Fruit fly (Drosophila melanogaster): Measurements from ENCODE around the gene CG33339.

The CG33339 gene

DNA sequence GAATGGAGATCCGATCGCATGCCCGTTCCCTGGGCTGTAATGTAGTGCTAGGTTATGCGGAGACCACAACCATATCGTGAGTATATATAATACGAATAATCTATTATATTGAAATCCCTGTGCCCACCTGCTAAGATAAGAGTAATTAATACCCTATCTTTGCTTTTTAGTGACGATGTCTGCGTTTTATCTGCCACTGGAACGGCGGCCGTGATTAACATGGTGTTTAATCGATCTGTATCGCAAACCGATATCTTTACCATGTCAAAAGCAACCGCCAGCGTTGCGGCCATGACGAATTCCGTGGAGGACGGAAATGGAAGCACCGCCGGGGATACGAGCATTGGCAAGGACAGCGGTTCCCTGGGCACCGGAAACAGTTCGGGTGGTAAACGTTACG is 8.2 kb upstream of the CG33339 start:
- no peak for TF ChIP-seq ase (GFP tag; IDR thresholded peaks at IDR 0.05)
- TF ChIP-seq otp (GFP tag; IDR thresholded peaks at IDR 0.05), result no peak
- TF ChIP-seq exex (tag; optimal IDR thresholded peaks at IDR 0.05), result peak; percentile 78
- peak; percentile 79 for TF ChIP-seq mirr (GFP tag; optimal IDR thresholded peaks at IDR 0.05)

DNA sequence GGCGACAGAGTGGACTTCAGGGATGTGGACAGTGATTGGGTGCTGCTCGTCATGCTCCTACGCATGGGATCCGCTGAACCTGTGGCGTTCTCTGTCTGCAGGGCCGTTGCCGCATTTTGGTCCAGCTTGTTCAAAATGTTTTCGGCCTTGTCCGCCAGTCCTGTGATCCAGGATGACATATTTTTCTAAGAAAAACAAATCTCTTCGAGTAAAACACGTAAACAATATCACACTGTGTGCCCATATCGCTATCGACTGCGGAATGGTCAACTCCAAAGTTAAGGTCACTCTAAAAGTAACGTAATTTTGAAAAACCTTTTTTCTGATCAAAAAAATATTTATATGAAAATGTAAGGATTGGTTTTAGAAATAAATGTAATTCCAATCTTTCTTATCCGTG is 3.9 kb upstream of the CG33339 start, which contains the start of gene Golgin84:
Golgin84 (minus strand) TSS at position 241 of the 400 bp plus-strand sequence.
- no peak for TF ChIP-seq HLH3B (GFP tag; IDR thresholded peaks at IDR 0.05)
- no peak for TF ChIP-seq sens-2 (GFP tag; IDR thresholded peaks at IDR 0.05)
- TF ChIP-seq CG8359 (GFP tag; optimal IDR thresholded peaks at IDR 0.05; ENCODE audit: borderline replicate concordance), result no peak
- no peak for TF ChIP-seq disco-r (GFP tag; optimal IDR thresholded peaks at IDR 0.05)
- TF ChIP-seq Drgx (GFP tag; IDR thresholded peaks at IDR 0.05), result no peak
- TF ChIP-seq ase (GFP tag; IDR thresholded peaks at IDR 0.05), result no peak
- no peak for TF ChIP-seq ssp (GFP tag; IDR thresholded peaks at IDR 0.05)
- no peak for TF ChIP-seq inv (GFP tag; IDR thresholded peaks at IDR 0.05; ENCODE audit: partially characterized antibody)
- no peak for TF ChIP-seq ATbp (GFP tag; optimal IDR thresholded peaks at IDR 0.05)
- TF ChIP-seq Mrtf (GFP tag; IDR thresholded peaks at IDR 0.05), result no peak
- TF ChIP-seq crol (GFP tag; IDR thresholded peaks at IDR 0.05), result no peak
- no peak for TF ChIP-seq CG4328 (GFP tag; optimal IDR thresholded peaks at IDR 0.05)
- no peak for TF ChIP-seq Aef1 (GFP tag; IDR thresholded peaks at IDR 0.05)
- peak; percentile 26 for TF ChIP-seq YL-1 (GFP tag; optimal IDR thresholded peaks at IDR 0.05)
- TF ChIP-seq CG17385 (GFP tag; optimal IDR thresholded peaks at IDR 0.05), result no peak
- TF ChIP-seq CG1832 (GFP tag; optimal IDR thresholded peaks at IDR 0.05), result no peak
- TF ChIP-seq usp (GFP tag; optimal IDR thresholded peaks at IDR 0.05), result no peak
- no peak for TF ChIP-seq Elba2 (GFP tag; optimal IDR thresholded peaks at IDR 0.05)
- TF ChIP-seq stwl (tag; optimal IDR thresholded peaks at IDR 0.05), result peak; percentile 40
- TF ChIP-seq caup (GFP tag; optimal IDR thresholded peaks at IDR 0.05; ENCODE audit: severe bottlenecking), result no peak
- TF ChIP-seq CG2712 (tag; optimal IDR thresholded peaks at IDR 0.05), result no peak
- TF ChIP-seq CG31388 (GFP tag; optimal IDR thresholded peaks at IDR 0.05), result no peak
- peak; percentile 62 for TF ChIP-seq CG9797 (GFP tag; optimal IDR thresholded peaks at IDR 0.05)
- no peak for TF ChIP-seq corto (GFP tag; optimal IDR thresholded peaks at IDR 0.05)
- TF ChIP-seq CG10366 (GFP tag; IDR thresholded peaks at IDR 0.05), result no peak
- TF ChIP-seq Rx (GFP tag; IDR thresholded peaks at IDR 0.05), result no peak
- no peak for TF ChIP-seq tll (GFP tag; optimal IDR thresholded peaks at IDR 0.05)
- TF ChIP-seq CG9876 (GFP tag; optimal IDR thresholded peaks at IDR 0.05), result no peak
- TF ChIP-seq ato (GFP tag; IDR thresholded peaks at IDR 0.05; ENCODE audit: partially characterized antibody), result peak; percentile 22; the same call in 1 of the 2 replicates
- peak; percentile 59 for TF ChIP-seq MESR4 (GFP tag; optimal IDR thresholded peaks at IDR 0.05)
- no peak for TF ChIP-seq CG16863 (GFP tag; optimal IDR thresholded peaks at IDR 0.05)
- no peak for TF ChIP-seq CG10565 (GFP tag; optimal IDR thresholded peaks at IDR 0.05)
- TF ChIP-seq bbx (GFP tag; IDR thresholded peaks at IDR 0.05; ENCODE audit: partially characterized antibody), result no peak
- TF ChIP-seq cato (GFP tag; optimal IDR thresholded peaks at IDR 0.05; ENCODE audit: borderline replicate concordance), result no peak
- TF ChIP-seq ems (GFP tag; optimal IDR thresholded peaks at IDR 0.05), result no peak
- TF ChIP-seq MTF-1 (GFP tag; optimal IDR thresholded peaks at IDR 0.05; ENCODE audit: borderline replicate concordance), result no peak
- TF ChIP-seq CG12391 (tag; optimal IDR thresholded peaks at IDR 0.05), result no peak
- peak; percentile 94 for TF ChIP-seq Myb (GFP tag; optimal IDR thresholded peaks at IDR 0.05)
- no peak for TF ChIP-seq hb (GFP tag; IDR thresholded peaks at IDR 0.05; ENCODE audit: partially characterized antibody)
- no peak for TF ChIP-seq CHES-1-like (GFP tag; optimal IDR thresholded peaks at IDR 0.05)
- 0 out of 3 replicates have a peak, but pooled peaks have one; percentile 28 for TF ChIP-seq CG3726 (GFP tag; IDR thresholded peaks at IDR 0.05)
- TF ChIP-seq D19A (tag; optimal IDR thresholded peaks at IDR 0.05), result no peak
- TF ChIP-seq CG4617 (GFP tag; optimal IDR thresholded peaks at IDR 0.05; ENCODE audit: borderline replicate concordance), result peak; percentile 67
- TF ChIP-seq hbn (GFP tag; IDR thresholded peaks at IDR 0.05; ENCODE audit: partially characterized antibody), result no peak
- no peak for TF ChIP-seq Xbp1 (GFP tag; optimal IDR thresholded peaks at IDR 0.05)
- no peak for TF ChIP-seq luna (GFP tag; optimal IDR thresholded peaks at IDR 0.05)

Data from whole organism, embryonic.